Fruit fly (Drosophila melanogaster) whole organism, embryonic: Measurements from ENCODE around the gene stck.
A peak's percentile ranks its signal among the peaks of the same experiment; 100 is the strongest.

ENCODE experiments used
- Adf1 ChIP-seq: fragments of 200-800 bp; sonication (Bioruptor generic); IDR thresholded peaks from 2 replicates; pipeline ENCODE4 v1.3.6; 2022; ENCODE audit warnings: missing biosample characterization, missing genetic modification characterization
- Awh ChIP-seq: fragments of 200-800 bp; sonication (Bioruptor generic); IDR thresholded peaks from 2 replicates; pipeline ENCODE4, ENCODE4 v1.3.6; 2022; ENCODE audit warnings: missing biosample characterization, missing genetic modification characterization
- B-H2 ChIP-seq: fragments of 200-800 bp; sonication (Bioruptor generic); optimal IDR thresholded peaks from 2 replicates; lab custom pipeline; 2018; ENCODE audit warnings: missing biosample characterization, mild to moderate bottlenecking, missing genetic modification characterization
- CG12236 ChIP-seq: fragments of 200-800 bp; sonication (Bioruptor generic); optimal IDR thresholded peaks from 2 replicates; lab custom pipeline; 2016; ENCODE audit warnings: missing biosample characterization, missing genetic modification characterization
- CG12769 ChIP-seq: fragments of 200-800 bp; sonication (Bioruptor generic); optimal IDR thresholded peaks from 2 replicates; lab custom pipeline; 2019; ENCODE audit warnings: missing biosample characterization, mild to moderate bottlenecking, missing genetic modification characterization, moderate library complexity
- CG13287 ChIP-seq: fragments of 200-800 bp; sonication (Bioruptor generic); IDR thresholded peaks from 2 replicates; pipeline ENCODE4 v1.3.6; 2022; ENCODE audit warnings: missing biosample characterization, missing genetic modification characterization; ENCODE audit not compliant: partially characterized antibody
- CG13424 ChIP-seq: fragments of 200-800 bp; sonication (Bioruptor generic); optimal IDR thresholded peaks from 2 replicates; lab custom pipeline; 2019; ENCODE audit warnings: missing biosample characterization, mild to moderate bottlenecking, missing genetic modification characterization, moderate library complexity
- CG1603 ChIP-seq: fragments of 200-800 bp; sonication (Bioruptor generic); optimal IDR thresholded peaks from 2 replicates; lab custom pipeline; 2019; ENCODE audit warnings: missing biosample characterization, mild to moderate bottlenecking, missing genetic modification characterization, moderate library complexity
- CG16863 ChIP-seq: fragments of 200-800 bp; sonication (Bioruptor generic); optimal IDR thresholded peaks from 3 replicates; lab custom pipeline; 2016; ENCODE audit warnings: missing biosample characterization, missing genetic modification characterization
- CG17612 ChIP-seq: fragments of 200-800 bp; sonication (Bioruptor generic); IDR thresholded peaks from 2 replicates; pipeline ENCODE4 v1.3.6; 2022; ENCODE audit warnings: missing biosample characterization, missing genetic modification characterization
- CG18599 ChIP-seq: fragments of 200-800 bp; sonication (Bioruptor generic); optimal IDR thresholded peaks from 3 replicates; lab custom pipeline; 2017; ENCODE audit warnings: missing biosample characterization, missing genetic modification characterization, mild to moderate bottlenecking, moderate library complexity, missing genetic modification reagents
- CG18619 ChIP-seq: fragments of 200-800 bp; sonication (Bioruptor generic); optimal IDR thresholded peaks from 3 replicates; lab custom pipeline; 2017; ENCODE audit warnings: missing biosample characterization, mild to moderate bottlenecking, missing genetic modification characterization
- CG32767 ChIP-seq: fragments of 200-800 bp; sonication (Bioruptor generic); IDR thresholded peaks from 2 replicates; pipeline ENCODE4 v1.3.6; 2022; ENCODE audit warnings: missing biosample characterization, missing genetic modification characterization
- CG3407 ChIP-seq: fragments of 200-800 bp; sonication (Bioruptor generic); optimal IDR thresholded peaks from 2 replicates; lab custom pipeline; 2018; ENCODE audit warnings: missing biosample characterization, mild to moderate bottlenecking, missing genetic modification characterization
- CG3847 ChIP-seq: fragments of 200-800 bp; sonication (Bioruptor generic); IDR thresholded peaks from 2 replicates; pipeline ENCODE4 v1.3.6; 2022; ENCODE audit warnings: missing biosample characterization, missing genetic modification characterization
- CG4360 ChIP-seq: fragments of 200-800 bp; sonication (Bioruptor generic); IDR thresholded peaks from 2 replicates; pipeline ENCODE4 v1.3.6; 2022; ENCODE audit warnings: missing biosample characterization, missing genetic modification characterization
- CG4617 ChIP-seq: fragments of 200-800 bp; sonication (Bioruptor generic); optimal IDR thresholded peaks from 3 replicates; lab custom pipeline; 2016; ENCODE audit warnings: missing biosample characterization, missing genetic modification characterization, borderline replicate concordance
- CG6654 ChIP-seq: fragments of 200-800 bp; sonication (Bioruptor generic); optimal IDR thresholded peaks from 2 replicates; lab custom pipeline; 2017; ENCODE audit warnings: missing biosample characterization, mild to moderate bottlenecking, missing genetic modification characterization
- CG6791 ChIP-seq: fragments of 200-800 bp; sonication (Bioruptor generic); IDR thresholded peaks from 3 replicates; pipeline ENCODE4 v1.3.6; 2022; ENCODE audit warnings: missing biosample characterization, missing genetic modification characterization; ENCODE audit not compliant: partially characterized antibody
- CG7839 ChIP-seq: fragments of 200-800 bp; sonication (Bioruptor generic); optimal IDR thresholded peaks from 3 replicates; lab custom pipeline; 2018; ENCODE audit warnings: missing biosample characterization, mild to moderate bottlenecking, missing genetic modification characterization, moderate library complexity
- CG7928 ChIP-seq: fragments of 200-800 bp; sonication (Bioruptor generic); optimal IDR thresholded peaks from 2 replicates; lab custom pipeline; 2017; ENCODE audit warnings: missing biosample characterization, mild to moderate bottlenecking, missing genetic modification characterization
- CG9609 ChIP-seq: fragments of 200-800 bp; sonication (Bioruptor generic); optimal IDR thresholded peaks from 3 replicates; lab custom pipeline; 2016; ENCODE audit warnings: missing biosample characterization, missing genetic modification characterization
- GATAe ChIP-seq: fragments of 200-800 bp; sonication (Bioruptor generic); conservative IDR thresholded peaks from 2 replicates; pipeline ENCODE4 v1.3.6; 2022; ENCODE audit warnings: missing biosample characterization, missing genetic modification characterization
- Jarid2 ChIP-seq: fragments of 200-800 bp; sonication (Bioruptor generic); optimal IDR thresholded peaks from 3 replicates; lab custom pipeline; 2017; ENCODE audit warnings: mild to moderate bottlenecking, missing biosample characterization, missing genetic modification reagents, missing genetic modification characterization
- Meics ChIP-seq: fragments of 200-800 bp; sonication (Bioruptor generic); optimal IDR thresholded peaks from 2 replicates; lab custom pipeline; 2017; ENCODE audit warnings: missing biosample characterization, mild to moderate bottlenecking, missing genetic modification characterization
- Mes4 ChIP-seq: fragments of 200-800 bp; sonication (Bioruptor generic); optimal IDR thresholded peaks from 2 replicates; lab custom pipeline; 2016; ENCODE audit warnings: missing biosample characterization, missing genetic modification characterization
- NC2β ChIP-seq: fragments of 200-800 bp; sonication (Bioruptor generic); optimal IDR thresholded peaks from 2 replicates; lab custom pipeline; 2016; ENCODE audit warnings: missing biosample characterization, missing genetic modification characterization
- Optix ChIP-seq: fragments of 200-800 bp; sonication (Bioruptor generic); IDR thresholded peaks from 3 replicates; pipeline ENCODE4 v1.3.6; 2022; ENCODE audit warnings: missing biosample characterization, missing genetic modification characterization
- Sox100B ChIP-seq: fragments of 200-800 bp; sonication (Bioruptor generic); optimal IDR thresholded peaks from 3 replicates; lab custom pipeline; 2018; ENCODE audit warnings: missing biosample characterization, mild to moderate bottlenecking, missing genetic modification characterization
- Sox102F ChIP-seq: fragments of 200-800 bp; sonication (Bioruptor generic); optimal IDR thresholded peaks from 2 replicates; lab custom pipeline; 2018; ENCODE audit warnings: missing biosample characterization, mild to moderate bottlenecking, missing genetic modification characterization, moderate library complexity
- Spps ChIP-seq: fragments of 200-800 bp; sonication (Bioruptor generic); optimal IDR thresholded peaks from 2 replicates; lab custom pipeline; 2018; ENCODE audit warnings: missing biosample characterization, mild to moderate bottlenecking, missing genetic modification characterization
- az2 ChIP-seq: fragments of 200-800 bp; sonication (Bioruptor generic); optimal IDR thresholded peaks from 3 replicates; lab custom pipeline; 2016; ENCODE audit warnings: missing biosample characterization, missing genetic modification characterization
- chinmo ChIP-seq: fragments of 200-800 bp; sonication (Bioruptor generic); IDR thresholded peaks from 4 replicates; pipeline ENCODE4 v1.3.6; 2022; ENCODE audit warnings: missing biosample characterization, missing genetic modification characterization; ENCODE audit not compliant: partially characterized antibody
- ci ChIP-seq: fragments of 200-800 bp; sonication (Bioruptor generic); IDR thresholded peaks from 3 replicates; pipeline ENCODE4 v1.3.6; 2022; ENCODE audit warnings: missing biosample characterization, missing genetic modification characterization
- corto ChIP-seq: fragments of 200-800 bp; sonication (Bioruptor generic); optimal IDR thresholded peaks from 2 replicates; lab custom pipeline; 2016; ENCODE audit warnings: missing biosample characterization, mild to moderate bottlenecking, missing genetic modification characterization, moderate library complexity
- cwo ChIP-seq: fragments of 200-800 bp; sonication (Bioruptor generic); optimal IDR thresholded peaks from 3 replicates; lab custom pipeline; 2017; ENCODE audit warnings: missing biosample characterization, missing genetic modification characterization, mild to moderate bottlenecking, moderate library complexity, missing genetic modification reagents
- dati ChIP-seq: fragments of 200-800 bp; sonication (Bioruptor generic); IDR thresholded peaks from 2 replicates; pipeline ENCODE4 v1.3.6; 2022; ENCODE audit warnings: missing biosample characterization, missing genetic modification characterization
- gcm2 ChIP-seq: fragments of 200-800 bp; sonication (Bioruptor generic); optimal IDR thresholded peaks from 2 replicates; lab custom pipeline; 2016; ENCODE audit warnings: missing biosample characterization, missing genetic modification characterization
- hb ChIP-seq: fragments of 200-800 bp; sonication (Bioruptor generic); IDR thresholded peaks from 3 replicates; pipeline ENCODE4 v1.3.6; 2022; ENCODE audit warnings: missing biosample characterization, missing genetic modification characterization; ENCODE audit not compliant: partially characterized antibody
- ken ChIP-seq: fragments of 200-800 bp; sonication (Bioruptor generic); IDR thresholded peaks from 3 replicates; pipeline ENCODE4 v1.3.6; 2022; ENCODE audit warnings: missing biosample characterization, missing genetic modification characterization
- lov ChIP-seq, 2 experiments: fragments of 200-800 bp in 1 of 2; fragments of >200 bp in 1 of 2; sonication (Bioruptor generic) in 1 of 2; IDR thresholded peaks in 1 of 2; optimal IDR thresholded peaks in 1 of 2; 2 replicates in 1 of 2; 3 replicates in 1 of 2; pipeline versions ENCODE4 v1.3.6 to Lab custom; 2017 to 2022; ENCODE audit warnings: missing biosample characterization in 1 of 2, missing genetic modification characterization in 1 of 2
- nau ChIP-seq: fragments of 200-800 bp; sonication (Bioruptor generic); optimal IDR thresholded peaks from 3 replicates; lab custom pipeline; 2017; ENCODE audit warnings: missing biosample characterization, mild to moderate bottlenecking, missing genetic modification characterization, missing genetic modification reagents
- p53 ChIP-seq: fragments of 200-800 bp; sonication (Bioruptor generic); optimal IDR thresholded peaks from 2 replicates; lab custom pipeline; 2016; ENCODE audit warnings: missing biosample characterization, missing genetic modification characterization
- shn ChIP-seq: fragments of 200-800 bp; sonication (Bioruptor generic); optimal IDR thresholded peaks from 3 replicates; lab custom pipeline; 2016; ENCODE audit warnings: missing biosample characterization, missing genetic modification characterization
- so ChIP-seq: fragments of 200-800 bp; sonication (Bioruptor generic); IDR thresholded peaks from 3 replicates; pipeline ENCODE4 v1.3.6; 2022; ENCODE audit warnings: missing biosample characterization, missing genetic modification characterization
- ttk ChIP-seq: fragments of 200-800 bp; sonication (Bioruptor generic); IDR thresholded peaks from 2 replicates; pipeline ENCODE4 v2.1.2; 2022; ENCODE audit warnings: missing biosample characterization, missing genetic modification characterization
- zen2 ChIP-seq: fragments of 200-800 bp; sonication (Bioruptor generic); IDR thresholded peaks from 3 replicates; pipeline ENCODE4 v1.3.6; 2022; ENCODE audit warnings: missing biosample characterization, missing genetic modification characterization; ENCODE audit not compliant: partially characterized antibody

stck gene

dm6 chr3R:8329628-8330027 lies 27.1 kb upstream of the stck start:
- TF ChIP-seq CG12236 (GFP tag; lab: Kevin White, UChicago): no peak
- no peak for TF ChIP-seq Mes4 (GFP tag; lab: Kevin White, UChicago)
- TF ChIP-seq az2 (GFP tag; lab: Kevin White, UChicago): no peak
- no peak for TF ChIP-seq Meics (GFP tag; lab: Kevin White, UChicago)
- no peak for TF ChIP-seq CG3407 (GFP tag; lab: Kevin White, UChicago)
- no peak for TF ChIP-seq chinmo (GFP tag; lab: Robert Waterston, UW)
- TF ChIP-seq p53: no peak
- TF ChIP-seq ci: no peak
- TF ChIP-seq gcm2 (GFP tag; lab: Kevin White, UChicago): no peak
- no peak for TF ChIP-seq lov (optimal IDR thresholded peaks at IDR 0.05; lab: Kevin White, UChicago)
- TF ChIP-seq lov (GFP tag; IDR thresholded peaks at IDR 0.05; lab: Robert Waterston, UW): no peak
- TF ChIP-seq CG9609 (GFP tag; lab: Kevin White, UChicago): no peak
- no peak for TF ChIP-seq hb (GFP tag; lab: Robert Waterston, UW)
- no peak for TF ChIP-seq ttk (GFP tag; lab: Robert Waterston, UW)
- no peak for TF ChIP-seq nau (GFP tag; lab: Kevin White, UChicago)
- no peak for TF ChIP-seq Jarid2 (GFP tag; lab: Kevin White, UChicago)
- no peak for TF ChIP-seq CG7928 (GFP tag; lab: Kevin White, UChicago)
- TF ChIP-seq, all 482 proteins: peak for 0

dm6 chr3R:8333768-8334470 lies 22.9 kb upstream of the stck start, which contains the start of gene Poxm:
Gene Poxm, minus strand, starts transcription at chr3R:8333792.
- TF ChIP-seq corto: peak; percentile 0
- TF ChIP-seq CG18619 (GFP tag; lab: Kevin White, UChicago): peak; percentile 88
- peak; percentile 78 for TF ChIP-seq CG6654 (GFP tag; lab: Kevin White, UChicago)
- no peak for TF ChIP-seq CG13287
- peak; percentile 97 for TF ChIP-seq CG7839
- no peak for TF ChIP-seq zen2
- TF ChIP-seq CG18599 (GFP tag; lab: Kevin White, UChicago): peak; percentile 79
- peak; percentile 84 for TF ChIP-seq CG3847
- peak; percentile 29 for TF ChIP-seq NC2β (GFP tag; lab: Kevin White, UChicago)
- TF ChIP-seq so: peak; percentile 64; the same call in 1 of the 3 replicates
- TF ChIP-seq Awh (GFP tag; lab: Robert Waterston, UW): peak; percentile 70
- peak; percentile 88 for TF ChIP-seq Spps (tag; lab: Kevin White, UChicago)
- peak; percentile 85 for TF ChIP-seq Adf1 (GFP tag; lab: Robert Waterston, UW)
- TF ChIP-seq Sox102F (GFP tag; lab: Kevin White, UChicago): peak; percentile 90
- peak; percentile 28 for TF ChIP-seq CG1603 (tag; lab: Kevin White, UChicago)
- peak; percentile 10 for TF ChIP-seq CG4360 (GFP tag; lab: Robert Waterston, UW)
- peak; percentile 82; the same call in 1 of the 2 replicates for TF ChIP-seq CG32767 (GFP tag; lab: Robert Waterston, UW)
- TF ChIP-seq CG13424: peak; percentile 94
- peak; percentile 63 for TF ChIP-seq CG4617
- TF ChIP-seq CG12769: peak; percentile 4
- peak; percentile 66 for TF ChIP-seq CG16863
- TF ChIP-seq dati (GFP tag; lab: Robert Waterston, UW): 0 out of 2 replicates have a peak, but pooled peaks have one; percentile 28
- TF ChIP-seq B-H2 (GFP tag; lab: Kevin White, UChicago): peak; percentile 39
- TF ChIP-seq Sox100B (GFP tag; lab: Kevin White, UChicago): peak; percentile 96
- peak; percentile 8 for TF ChIP-seq shn (GFP tag; lab: Kevin White, UChicago)
- TF ChIP-seq cwo (GFP tag; lab: Kevin White, UChicago): peak; percentile 74
- TF ChIP-seq GATAe (GFP tag; lab: Robert Waterston, UW): no peak
- peak; percentile 54; the same call in 2 of the 3 replicates for TF ChIP-seq ken (GFP tag; lab: Robert Waterston, UW)
- peak; percentile 76; the same call in 2 of the 3 replicates for TF ChIP-seq Optix (GFP tag; lab: Robert Waterston, UW)
- TF ChIP-seq CG6791: no peak
- no peak; the same call in 1 of the 2 replicates for TF ChIP-seq CG17612 (GFP tag; lab: Robert Waterston, UW)
